Fruit fly (Drosophila melanogaster): Measurements from ENCODE around the gene CG10589.

The CG10589 gene

dm6 chr3L:20927526-20927925 lies at the start of gene CG10589:
Gene CG10589, plus strand, starts transcription at chr3L:20927826.
- TF ChIP-seq Mnt (GFP tag; optimal IDR thresholded peaks at IDR 0.05): no peak

DNA sequence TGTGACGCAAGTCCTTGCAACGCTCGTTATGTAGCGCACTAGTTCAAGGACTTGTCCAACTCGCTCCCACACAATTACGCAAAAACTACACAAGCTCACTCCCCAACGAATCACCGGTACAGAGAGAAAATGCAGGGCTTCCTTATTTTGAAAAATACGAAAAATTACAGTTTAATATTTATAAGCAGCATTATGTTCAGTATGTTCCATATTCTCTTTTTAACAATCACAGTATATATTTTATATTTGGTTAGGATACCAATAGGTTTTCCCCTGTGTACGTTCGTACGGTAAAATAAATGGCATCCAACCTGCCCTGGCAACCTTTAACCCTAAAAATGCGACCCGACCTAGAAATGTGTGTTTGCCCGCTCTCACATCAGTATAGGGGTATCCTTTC lies 43.7 kb upstream of the CG10589 start:
- TF ChIP-seq pad (GFP tag; optimal IDR thresholded peaks at IDR 0.05): no peak
- peak; percentile 54 for TF ChIP-seq CG7045 (GFP tag; optimal IDR thresholded peaks at IDR 0.05)
- TF ChIP-seq ovo (GFP tag; optimal IDR thresholded peaks at IDR 0.05): no peak
- peak; percentile 10 for TF ChIP-seq CG5204 (GFP tag; optimal IDR thresholded peaks at IDR 0.05)
- no peak for TF ChIP-seq tj (GFP tag; optimal IDR thresholded peaks at IDR 0.05)

DNA sequence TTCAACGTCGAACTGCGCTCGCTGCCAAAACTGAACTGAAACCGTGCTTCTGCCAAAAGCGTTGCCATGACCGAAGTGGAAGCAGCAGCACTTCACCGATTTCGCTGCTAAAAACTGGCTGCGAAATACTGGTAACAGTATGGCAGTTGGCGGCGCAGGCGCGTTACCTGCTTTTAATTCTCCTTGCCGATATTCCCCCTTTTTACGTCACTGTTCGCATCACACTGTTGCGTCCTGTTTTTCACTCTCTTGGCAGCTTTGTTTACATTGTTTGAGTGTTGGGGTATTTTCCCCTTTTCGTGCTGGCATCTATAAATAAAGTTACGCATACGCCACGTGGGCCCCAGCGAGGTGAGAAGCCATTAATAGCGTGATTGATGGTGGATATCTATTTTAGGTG lies 42.5 kb upstream of the CG10589 start, which contains the start of gene CG32432:
Gene CG32432, minus strand, starts transcription at position 17 of the 400 bp plus-strand sequence.
- TF ChIP-seq ovo (GFP tag; optimal IDR thresholded peaks at IDR 0.05) (no peak), CG5204 (GFP tag; optimal IDR thresholded peaks at IDR 0.05) (no peak), pad (GFP tag; optimal IDR thresholded peaks at IDR 0.05) (peak; percentile 76)

- TF ChIP-seq CG7045 (GFP tag; optimal IDR thresholded peaks at IDR 0.05) (no peak), CG11617 (GFP tag; optimal IDR thresholded peaks at IDR 0.05) (no peak), CG5204 (GFP tag; optimal IDR thresholded peaks at IDR 0.05) (no peak), CG1620 (GFP tag; optimal IDR thresholded peaks at IDR 0.05) (no peak), tj (GFP tag; optimal IDR thresholded peaks at IDR 0.05) (no peak), Clk (GFP tag; optimal IDR thresholded peaks at IDR 0.05) (no peak), CG33017 (tag; optimal IDR thresholded peaks at IDR 0.05) (no peak), toe (GFP tag; optimal IDR thresholded peaks at IDR 0.05) (no peak), cnc (optimal IDR thresholded peaks at IDR 0.05) (no peak), bab1 (GFP tag; optimal IDR thresholded peaks at IDR 0.05) (no peak), CG14711 (tag; optimal IDR thresholded peaks at IDR 0.05) (no peak), Hr96 (GFP tag; optimal IDR thresholded peaks at IDR 0.05) (no peak)
These were observed 30.3 kb upstream of the CG10589 start, which contains the start of the genes Sfp77F and CG43931 for dm6 chr3L:20897317-20897716. Gene Sfp77F, minus strand, starts transcription at chr3L:20897417. Gene CG43931, plus strand, starts transcription at chr3L:20897557.

DNA sequence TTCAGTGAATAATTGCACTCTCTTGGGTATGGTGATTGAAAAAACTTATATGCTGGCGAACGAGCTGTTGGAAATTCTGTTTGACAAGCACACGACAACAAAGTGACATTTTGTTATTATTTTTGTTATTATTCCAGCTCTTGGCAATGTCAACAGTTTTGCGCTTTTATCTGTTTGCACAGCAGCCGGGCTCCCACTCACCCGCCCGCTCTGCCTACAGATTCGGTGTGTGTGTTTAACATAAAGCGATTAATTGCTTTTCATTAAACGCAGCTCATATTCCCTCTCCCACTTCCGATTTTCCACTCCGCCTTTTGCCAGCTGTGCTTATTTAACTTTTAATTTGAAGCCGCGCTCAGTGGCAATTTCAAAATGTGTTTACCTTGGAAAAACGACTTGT lies 26.6 kb upstream of the CG10589 start:
- TF ChIP-seq toe (GFP tag; optimal IDR thresholded peaks at IDR 0.05) (no peak), ovo (GFP tag; optimal IDR thresholded peaks at IDR 0.05) (no peak), pad (GFP tag; optimal IDR thresholded peaks at IDR 0.05) (no peak), CG7101 (tag; optimal IDR thresholded peaks at IDR 0.05) (no peak), CG5204 (GFP tag; optimal IDR thresholded peaks at IDR 0.05) (no peak), Mnt (GFP tag; optimal IDR thresholded peaks at IDR 0.05) (no peak)

DNA sequence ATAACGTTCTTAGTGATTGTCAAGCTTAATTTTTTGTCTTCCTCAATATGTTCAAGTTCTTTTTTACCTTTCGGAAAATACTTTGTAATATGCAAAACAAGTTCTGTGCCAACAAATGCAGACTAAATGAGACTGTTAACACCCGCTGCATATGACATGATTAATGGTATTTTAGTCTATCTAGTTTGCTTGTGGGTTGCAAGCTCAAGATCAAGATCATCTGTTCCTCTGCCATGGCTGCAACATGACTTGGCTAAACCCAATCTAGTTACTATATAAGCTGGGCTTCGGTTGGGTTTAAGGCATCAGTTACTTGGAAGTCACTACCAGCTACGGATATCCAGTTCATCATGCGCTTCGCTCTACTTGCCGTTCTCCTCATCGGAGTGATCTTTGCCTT lies 22.1 kb upstream of the CG10589 start, which contains the start of gene CG11458:
Gene CG11458, plus strand, starts transcription at position 301 of the 400 bp plus-strand sequence.
- no peak for TF ChIP-seq CG12768 (GFP tag; optimal IDR thresholded peaks at IDR 0.05)
- TF ChIP-seq Clk (GFP tag; optimal IDR thresholded peaks at IDR 0.05): no peak
- TF ChIP-seq bab1 (GFP tag; optimal IDR thresholded peaks at IDR 0.05): no peak
- no peak for TF ChIP-seq ovo (GFP tag; optimal IDR thresholded peaks at IDR 0.05)
- TF ChIP-seq tj (GFP tag; optimal IDR thresholded peaks at IDR 0.05): no peak
- TF ChIP-seq Mnt (GFP tag; optimal IDR thresholded peaks at IDR 0.05): no peak
- no peak for TF ChIP-seq cnc (optimal IDR thresholded peaks at IDR 0.05)
- no peak for TF ChIP-seq CG1620 (GFP tag; optimal IDR thresholded peaks at IDR 0.05)
- TF ChIP-seq Hr96 (GFP tag; optimal IDR thresholded peaks at IDR 0.05): no peak
- TF ChIP-seq CG7101 (tag; optimal IDR thresholded peaks at IDR 0.05): no peak
- TF ChIP-seq kay (GFP tag; ENCODE audit: borderline replicate concordance): no peak
- no peak for TF ChIP-seq CG33017 (tag; optimal IDR thresholded peaks at IDR 0.05)

DNA sequence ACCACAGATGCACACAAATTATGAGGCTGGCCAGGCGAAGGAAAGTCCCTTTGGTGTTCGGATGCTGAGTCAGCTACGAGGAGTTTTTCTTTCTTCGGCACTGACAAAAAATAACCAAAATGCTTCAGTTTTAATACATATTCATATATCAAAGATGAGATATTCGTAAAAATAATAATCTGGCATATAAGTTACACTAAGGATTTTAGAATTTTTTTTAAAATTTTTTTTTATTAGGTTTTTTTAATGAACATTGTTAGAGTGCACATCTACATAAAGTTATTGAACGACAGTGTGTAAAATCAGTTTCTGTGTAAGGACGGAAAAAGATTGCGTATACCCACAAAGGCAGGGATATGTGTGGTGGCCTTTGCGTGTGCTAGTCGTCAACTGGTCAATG lies 20.7 kb upstream of the CG10589 start:
- TF ChIP-seq CG33017 (tag; optimal IDR thresholded peaks at IDR 0.05): no peak
- TF ChIP-seq pad (GFP tag; optimal IDR thresholded peaks at IDR 0.05): no peak
- no peak for TF ChIP-seq CG7045 (GFP tag; optimal IDR thresholded peaks at IDR 0.05)
- TF ChIP-seq CG12768 (GFP tag; optimal IDR thresholded peaks at IDR 0.05): no peak
- no peak for TF ChIP-seq ovo (GFP tag; optimal IDR thresholded peaks at IDR 0.05)
- no peak for TF ChIP-seq CG11617 (GFP tag; optimal IDR thresholded peaks at IDR 0.05)

DNA sequence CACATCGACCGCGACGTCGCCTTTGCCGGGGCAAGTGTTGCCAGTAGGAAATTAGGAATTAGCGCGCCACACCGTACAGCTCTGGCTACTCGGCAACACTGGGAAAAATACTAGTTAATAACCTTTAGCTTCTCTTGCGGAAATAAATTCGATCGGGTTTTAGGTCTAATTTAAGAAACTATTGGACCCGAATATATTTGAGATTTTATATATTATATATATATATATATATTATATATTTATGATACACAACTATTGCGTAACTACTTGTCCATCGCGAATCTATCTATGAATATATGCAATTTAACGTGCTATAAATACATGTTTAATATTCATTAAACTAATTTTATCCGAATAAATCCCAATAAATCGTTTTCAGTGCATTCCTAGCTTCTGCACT lies 13.3 kb upstream of the CG10589 start:
- TF ChIP-seq ovo (GFP tag; optimal IDR thresholded peaks at IDR 0.05): no peak
- TF ChIP-seq CG11617 (GFP tag; optimal IDR thresholded peaks at IDR 0.05): no peak

DNA sequence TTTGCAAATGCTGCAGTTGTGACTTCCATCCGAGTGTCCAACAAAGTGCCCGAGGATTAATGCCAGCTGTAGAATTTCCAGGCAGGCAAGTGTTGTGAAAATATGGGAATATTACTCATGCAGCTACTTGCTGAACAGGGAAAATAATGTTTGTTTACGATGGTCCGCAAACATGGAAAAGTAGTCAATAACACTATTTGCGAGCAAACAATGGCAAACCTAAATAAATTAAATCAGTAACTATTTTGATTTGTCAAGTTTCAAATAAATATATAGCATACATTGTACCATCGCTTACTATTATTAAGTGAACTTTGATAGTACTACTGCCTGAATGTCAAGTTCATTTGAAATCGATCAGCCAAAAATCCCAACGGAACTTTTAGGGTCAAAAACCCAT lies 12.5 kb upstream of the CG10589 start:
- TF ChIP-seq CG12768 (GFP tag; optimal IDR thresholded peaks at IDR 0.05) (no peak), tj (GFP tag; optimal IDR thresholded peaks at IDR 0.05) (no peak)
